Fruit fly (Drosophila melanogaster) S2 (cell line): ENCODE results near the gene sol.

Source experiments
- CG8478 ChIP-seq: fragments of >200 bp; optimal IDR thresholded peaks from 2 replicates; lab custom pipeline; 2018
- CTCF ChIP-seq, 2 experiments: fragments of >200 bp; optimal IDR thresholded peaks; 2 replicates each; lab custom pipeline; 2018

Gene sol

dm6 chrX:21387695-21388094, 37.6 kb downstream of the sol start, which contains the start of gene Ddx56:
Ddx56 (minus strand) TSS chrX:21387946.
- TF ChIP-seq CTCF (optimal IDR thresholded peaks at IDR 0.05; lab: Kevin White, UChicago) (no peak), CG8478 (lab: Kevin White, UChicago) (no peak)

DNA sequence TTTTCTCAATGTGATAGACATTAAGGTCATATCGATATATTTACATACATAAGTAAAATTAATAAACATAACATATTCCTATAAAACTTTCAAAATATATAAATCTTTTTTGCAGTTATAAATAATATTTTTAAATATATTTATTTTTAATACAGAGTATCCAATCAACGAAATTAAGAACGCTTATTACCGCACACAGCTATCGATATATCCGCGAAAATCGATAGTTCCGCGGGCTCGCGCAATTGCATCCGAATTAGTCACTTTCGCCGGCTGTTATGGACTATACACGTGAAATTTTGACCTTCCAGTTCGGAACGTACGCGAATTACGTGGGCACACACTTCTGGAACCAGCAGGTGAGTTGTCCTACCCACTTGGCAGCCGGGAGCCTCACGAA, 38.7 kb downstream of the sol start, which contains the start of gene mst:
Gene mst (plus strand): TSS at position 244 of the 400 bp plus-strand sequence.
- TF ChIP-seq CG8478 (lab: Kevin White, UChicago) (no peak), CTCF (optimal IDR thresholded peaks at IDR 0.05; lab: Kevin White, UChicago) (no peak)

DNA sequence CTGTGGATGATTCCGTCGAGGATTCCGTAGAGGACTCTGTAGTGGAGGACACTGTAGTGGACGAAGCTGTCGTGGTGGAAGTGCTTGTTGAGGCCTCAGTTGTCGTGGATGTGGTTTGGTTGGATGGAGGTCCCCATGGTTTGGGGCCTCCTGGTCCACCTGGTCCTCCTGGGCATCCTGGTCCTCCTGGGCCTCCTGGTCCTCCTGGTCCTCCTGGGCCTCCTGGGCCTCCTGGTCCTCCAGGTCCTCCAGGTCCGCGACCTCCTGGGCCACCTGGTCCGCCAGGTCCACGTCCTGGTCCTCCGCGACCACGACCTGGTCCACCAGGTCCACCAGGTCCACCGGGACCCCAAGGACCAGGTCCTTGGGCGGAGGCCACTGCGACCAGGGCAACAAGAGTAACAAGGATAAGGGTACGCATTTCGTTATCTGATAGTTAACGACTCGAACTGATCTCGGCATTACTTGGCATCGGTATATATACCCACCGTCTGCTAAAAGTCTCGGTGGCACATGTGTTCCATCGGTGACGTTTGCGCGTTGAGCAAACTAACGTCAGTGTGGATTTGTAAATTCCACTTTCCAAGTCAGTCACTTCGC, 46.9 kb downstream of the sol start, which contains the start of gene lcs:
Gene lcs (minus strand): TSS at position 457 of the 600 bp plus-strand sequence.
- TF ChIP-seq CTCF (optimal IDR thresholded peaks at IDR 0.05; lab: Kevin White, UChicago) (no peak), CG8478 (lab: Kevin White, UChicago) (no peak)

DNA sequence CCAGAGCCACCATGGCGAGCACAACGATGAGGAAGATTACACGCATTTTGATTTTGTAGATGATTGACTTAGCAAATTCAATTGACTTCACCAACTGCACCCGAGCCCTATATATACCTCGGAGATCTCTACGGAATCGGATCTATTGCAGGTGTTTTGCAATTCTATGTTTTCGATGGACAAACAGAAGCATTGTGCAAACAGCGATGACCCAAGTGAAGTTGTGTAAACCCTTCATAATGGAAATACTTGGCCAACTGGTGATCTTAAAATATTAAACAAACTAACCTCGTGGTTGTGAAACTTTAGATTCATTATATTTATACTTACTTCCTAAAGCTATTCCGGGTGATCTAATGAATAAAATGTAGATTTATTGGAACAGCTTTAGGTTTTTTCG, 52.6 kb downstream of the sol start, which contains the start of gene whe:
Gene whe (minus strand): TSS at position 101 of the 400 bp plus-strand sequence.
- TF ChIP-seq CG8478 (lab: Kevin White, UChicago) (no peak), CTCF (optimal IDR thresholded peaks at IDR 0.05; lab: Kevin White, UChicago) (no peak)
